Worm (Caenorhabditis elegans): ENCODE results near the gene lips-7.

DNA sequence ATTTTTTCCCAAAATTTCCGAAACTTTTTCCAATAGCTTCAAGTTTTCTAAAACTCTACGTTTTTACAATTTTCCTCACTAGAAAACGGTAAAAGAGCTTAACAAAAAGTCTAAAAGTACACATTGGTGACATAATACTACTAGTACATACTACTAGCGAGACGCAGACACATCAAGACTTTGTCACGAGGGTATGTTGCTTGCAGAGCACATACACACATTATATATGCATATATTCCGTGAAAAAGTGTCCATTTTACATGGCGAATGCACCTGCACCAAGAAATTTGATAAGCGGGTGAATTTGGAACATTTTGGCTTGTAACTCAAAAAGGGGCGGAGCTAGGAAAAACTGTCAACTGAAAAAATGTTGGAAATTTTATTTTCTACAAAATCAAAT lies 49.7 kb downstream of the lips-7 start:
- TF ChIP-seq ama-1 (optimal IDR thresholded peaks at IDR 0.05) (no peak), ceh-13 (GFP tag; optimal IDR thresholded peaks at IDR 0.05) (no peak), F13C5.2 (tag; optimal IDR thresholded peaks at IDR 0.05) (no peak), flt-1 (GFP tag; IDR thresholded peaks at IDR 0.05) (no peak), sea-1 (GFP tag; conservative IDR thresholded peaks at IDR 0.05) (no peak), tbx-11 (GFP tag; IDR thresholded peaks at IDR 0.05) (no peak), tra-4 (tag; optimal IDR thresholded peaks at IDR 0.05) (no peak), aly-1 (tag; optimal IDR thresholded peaks at IDR 0.05) (no peak), hmbx-1 (tag; optimal IDR thresholded peaks at IDR 0.05) (no peak)

Data from whole organism, early embryonic.